Worm (Caenorhabditis elegans) whole organism, late embryonic: ENCODE data around the gene R09A1.3.

Experiments used
- K09A11.1 ChIP-seq: sonication (generic microtip); optimal IDR thresholded peaks from 2 replicates; lab custom pipeline; 2017; ENCODE audit warnings: antibody characterized with exemption, mild to moderate bottlenecking, missing genetic modification characterization, missing compliant biosample characterization; ENCODE audit not compliant: insufficient read depth
- ama-1 ChIP-seq: fragments of 150-350 bp; optimal IDR thresholded peaks from 2 replicates; lab custom pipeline; 2014
- dve-1 ChIP-seq: sonication (generic microtip); optimal IDR thresholded peaks from 2 replicates; lab custom pipeline; 2017; ENCODE audit warnings: antibody characterized with exemption, mild to moderate bottlenecking, missing genetic modification characterization, missing compliant biosample characterization
- elt-2 ChIP-seq: sonication (generic microtip); optimal IDR thresholded peaks from 2 replicates; lab custom pipeline; 2016; ENCODE audit warnings: missing genetic modification reagents, missing genetic modification characterization, missing compliant biosample characterization
- hlh-6 ChIP-seq: sonication (generic microtip); optimal IDR thresholded peaks from 2 replicates; lab custom pipeline; 2016; ENCODE audit warnings: missing genotype, missing genetic modification characterization, missing compliant biosample characterization
- nfya-1 ChIP-seq: sonication (generic microtip); optimal IDR thresholded peaks from 2 replicates; lab custom pipeline; 2017; ENCODE audit warnings: missing genetic modification characterization, mild to moderate bottlenecking, missing compliant biosample characterization, antibody characterized with exemption, moderate library complexity
- nhr-11 ChIP-seq: fragments of 150-350 bp; optimal IDR thresholded peaks from 2 replicates; lab custom pipeline; 2014; ENCODE audit warnings: missing biosample characterization, missing genetic modification characterization
- pqm-1 ChIP-seq: sonication (generic microtip); optimal IDR thresholded peaks from 2 replicates; lab custom pipeline; 2016; ENCODE audit warnings: missing genetic modification characterization, missing compliant biosample characterization
- rnt-1 ChIP-seq: sonication (generic microtip); optimal IDR thresholded peaks from 2 replicates; lab custom pipeline; 2016; ENCODE audit warnings: missing genetic modification characterization, missing compliant biosample characterization
- tbx-2 ChIP-seq: sonication (generic microtip); optimal IDR thresholded peaks from 2 replicates; lab custom pipeline; 2016; ENCODE audit warnings: missing genetic modification characterization, missing compliant biosample characterization

DNA sequence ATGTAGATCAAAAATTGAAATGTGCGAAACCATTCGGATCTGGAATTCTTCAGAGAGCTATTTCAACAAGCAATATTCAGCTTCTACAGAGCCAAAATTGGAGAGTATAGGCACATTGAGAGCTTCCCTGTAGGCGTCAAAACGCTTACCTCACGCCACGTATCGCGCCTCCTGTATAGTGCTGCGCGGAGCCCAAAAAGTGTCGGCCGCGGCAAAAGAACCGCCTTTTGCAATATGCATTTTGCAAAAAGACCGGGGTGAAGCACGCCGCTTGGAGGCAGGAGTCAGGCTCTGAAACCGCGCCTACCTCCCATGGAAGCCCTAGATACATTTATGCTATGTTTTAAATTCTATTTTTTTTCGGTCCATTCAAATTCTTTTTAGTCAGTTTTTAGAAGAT, 24.8 kb upstream of the R09A1.3 start:
- TF ChIP-seq pqm-1 (tag; lab: Kevin White, UChicago) (no peak), tbx-2 (tag; lab: Kevin White, UChicago) (no peak), hlh-6 (tag; lab: Kevin White, UChicago) (no peak), elt-2 (tag; lab: Kevin White, UChicago) (no peak), nfya-1 (tag; lab: Kevin White, UChicago) (no peak), nhr-11 (tag; lab: Kevin White, UChicago) (no peak), K09A11.1 (tag; lab: Kevin White, UChicago) (no peak), ama-1 (lab: Kevin White, UChicago) (no peak), rnt-1 (no peak), dve-1 (tag; lab: Kevin White, UChicago) (no peak)
